Worm (Caenorhabditis elegans) whole organism, mixed stage, embryonic: ENCODE results near the gene clp-2.

Source experiments
- blmp-1 ChIP-seq: fragments of 150-350 bp; optimal IDR thresholded peaks from 2 replicates; lab custom pipeline; 2014; ENCODE audit warnings: missing biosample characterization, missing genetic modification characterization
- ceh-39 ChIP-seq: fragments of 150-350 bp; optimal IDR thresholded peaks from 2 replicates; lab custom pipeline; 2014; ENCODE audit warnings: missing biosample characterization, missing genetic modification characterization
- ces-1 ChIP-seq: fragments of 150-350 bp; optimal IDR thresholded peaks from 2 replicates; lab custom pipeline; 2014; ENCODE audit warnings: missing biosample characterization, missing genetic modification reagents, missing genetic modification characterization
- elt-1 ChIP-seq: sonication (generic microtip); optimal IDR thresholded peaks from 2 replicates; lab custom pipeline; 2017; ENCODE audit warnings: missing genetic modification characterization, mild to moderate bottlenecking, missing compliant biosample characterization, antibody characterized with exemption, moderate library complexity, borderline replicate concordance; ENCODE audit not compliant: insufficient read depth
- lsy-2 ChIP-seq: fragments of 150-350 bp; optimal IDR thresholded peaks from 2 replicates; lab custom pipeline; 2014; ENCODE audit warnings: missing biosample characterization, missing genetic modification characterization
- nhr-28 ChIP-seq: fragments of 150-350 bp; optimal IDR thresholded peaks from 2 replicates; lab custom pipeline; 2014; ENCODE audit warnings: missing biosample characterization, missing genetic modification characterization
- pha-4 ChIP-seq: fragments of 150-350 bp; optimal IDR thresholded peaks from 2 replicates; lab custom pipeline; 2018; ENCODE audit warnings: missing biosample characterization, missing genetic modification reagents, missing genetic modification characterization
- unc-62 ChIP-seq: fragments of 150-350 bp; optimal IDR thresholded peaks from 2 replicates; lab custom pipeline; 2014; ENCODE audit warnings: missing biosample characterization, missing genetic modification reagents, missing genetic modification characterization

- peak; percentile 75 for TF ChIP-seq ces-1
- no peak for TF ChIP-seq ceh-39 (tag; lab: Kevin White, UChicago)
- no peak for TF ChIP-seq pha-4 (tag; lab: Kevin White, UChicago)
- TF ChIP-seq lsy-2 (tag; lab: Kevin White, UChicago): no peak
- TF ChIP-seq blmp-1 (tag; lab: Kevin White, UChicago): no peak
- TF ChIP-seq elt-1 (tag; lab: Kevin White, UChicago): no peak
- no peak for TF ChIP-seq nhr-28 (tag; lab: Kevin White, UChicago)
- no peak for TF ChIP-seq unc-62 (GFP tag; lab: Kevin White, UChicago)
Measured at ce11 chrIII:4657386-4657785, 46.4 kb downstream of the clp-2 start.
